Worm (Caenorhabditis elegans): Measurements from ENCODE around the gene mecr-1.
A peak's percentile ranks its signal among the peaks of the same experiment; 100 is the strongest.

Gene mecr-1

DNA sequence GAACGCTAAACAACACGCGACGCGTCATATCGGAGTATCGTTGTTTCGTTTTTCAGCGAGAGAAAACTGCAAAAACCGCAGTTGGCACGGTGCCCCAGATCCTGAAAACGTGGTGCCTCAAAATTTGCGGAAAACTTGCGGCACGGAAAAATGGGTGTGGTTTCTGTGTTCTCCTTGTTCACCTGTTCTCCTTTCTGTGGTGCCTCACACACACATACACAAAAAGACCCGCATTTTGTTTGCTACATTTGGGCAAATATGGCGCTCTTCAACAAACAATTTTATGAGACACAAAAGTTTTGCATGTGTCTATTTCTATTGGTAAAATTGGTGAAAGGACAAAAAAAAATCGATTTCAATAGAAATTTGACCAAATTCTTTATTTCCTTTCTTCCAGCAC is 11.7 kb upstream of the mecr-1 start:
- TF ChIP-seq fkh-4 (tag; optimal IDR thresholded peaks at IDR 0.05; ENCODE audit: borderline replicate concordance) (no peak), efl-1 (optimal IDR thresholded peaks at IDR 0.05) (peak in 1 of 2 experiments; percentile 8), efl-1 (GFP tag; optimal IDR thresholded peaks at IDR 0.05 in 1 of 2) (no peak), sox-4 (tag; optimal IDR thresholded peaks at IDR 0.05) (no peak), nhr-85 (tag) (no peak), mab-9 (GFP tag; IDR thresholded peaks at IDR 0.05) (no peak), C16A3.4 (tag; optimal IDR thresholded peaks at IDR 0.05) (no peak), ceh-82 (tag; optimal IDR thresholded peaks at IDR 0.05) (no peak)

ce11 chrII:13196689-13197280 is 9.7 kb upstream of the mecr-1 start:
- TF ChIP-seq nhr-28 (tag; optimal IDR thresholded peaks at IDR 0.05): no peak
- peak; percentile 8 for TF ChIP-seq rnt-1 (tag; optimal IDR thresholded peaks at IDR 0.05)
- peak in 1 of 3 experiments; percentile 28 for TF ChIP-seq dpl-1 (GFP tag; optimal IDR thresholded peaks at IDR 0.05)
- no peak for TF ChIP-seq tlp-1 (tag; optimal IDR thresholded peaks at IDR 0.05)
- TF ChIP-seq snu-23 (GFP tag; optimal IDR thresholded peaks at IDR 0.05): peak; percentile 3
- peak; percentile 33 for TF ChIP-seq mep-1 (tag; optimal IDR thresholded peaks at IDR 0.05)
- no peak for TF ChIP-seq blmp-1 (tag; optimal IDR thresholded peaks at IDR 0.05)
- no peak for TF ChIP-seq irx-1 (tag; optimal IDR thresholded peaks at IDR 0.05)
- no peak for TF ChIP-seq nhr-77 (tag; optimal IDR thresholded peaks at IDR 0.05)
- no peak for TF ChIP-seq mab-9 (GFP tag; IDR thresholded peaks at IDR 0.05)
- TF ChIP-seq swsn-7 (tag; optimal IDR thresholded peaks at IDR 0.05): peak; percentile 18
- peak; percentile 9 to 27 for TF ChIP-seq lin-35 (GFP tag; optimal IDR thresholded peaks at IDR 0.05)
- TF ChIP-seq ceh-63 (GFP tag; optimal IDR thresholded peaks at IDR 0.05): no peak
- TF ChIP-seq ceh-90 (tag; optimal IDR thresholded peaks at IDR 0.05): no peak
- TF ChIP-seq alr-1 (tag; optimal IDR thresholded peaks at IDR 0.05; ENCODE audit: borderline replicate concordance): no peak
- TF ChIP-seq nhr-237 (tag; optimal IDR thresholded peaks at IDR 0.05): no peak
- peak; percentile 68 for TF ChIP-seq fos-1 (tag; optimal IDR thresholded peaks at IDR 0.05)
- peak; percentile 1 for TF ChIP-seq nhr-71 (tag; optimal IDR thresholded peaks at IDR 0.05)
- no peak for TF ChIP-seq skn-1 (tag; optimal IDR thresholded peaks at IDR 0.05)
- peak; percentile 10 for TF ChIP-seq nhr-90 (tag; optimal IDR thresholded peaks at IDR 0.05; ENCODE audit: poor library complexity)
- peak; percentile 26 to 49 for TF ChIP-seq efl-1 (optimal IDR thresholded peaks at IDR 0.05)
- peak; percentile 6 to 93 for TF ChIP-seq efl-1 (GFP tag; optimal IDR thresholded peaks at IDR 0.05 in 1 of 2)
- TF ChIP-seq jun-1 (tag; optimal IDR thresholded peaks at IDR 0.05): peak; percentile 8
- peak; percentile 33 for TF ChIP-seq nhr-85 (tag)
- peak; percentile 37 for TF ChIP-seq lin-14 (GFP tag; optimal IDR thresholded peaks at IDR 0.05)

ce11 chrII:13195706-13196417 is 8.7 kb upstream of the mecr-1 start:
- no peak for TF ChIP-seq ceh-8 (GFP tag; optimal IDR thresholded peaks at IDR 0.05)
- peak; percentile 17 for TF ChIP-seq nhr-90 (tag; optimal IDR thresholded peaks at IDR 0.05; ENCODE audit: poor library complexity)

DNA sequence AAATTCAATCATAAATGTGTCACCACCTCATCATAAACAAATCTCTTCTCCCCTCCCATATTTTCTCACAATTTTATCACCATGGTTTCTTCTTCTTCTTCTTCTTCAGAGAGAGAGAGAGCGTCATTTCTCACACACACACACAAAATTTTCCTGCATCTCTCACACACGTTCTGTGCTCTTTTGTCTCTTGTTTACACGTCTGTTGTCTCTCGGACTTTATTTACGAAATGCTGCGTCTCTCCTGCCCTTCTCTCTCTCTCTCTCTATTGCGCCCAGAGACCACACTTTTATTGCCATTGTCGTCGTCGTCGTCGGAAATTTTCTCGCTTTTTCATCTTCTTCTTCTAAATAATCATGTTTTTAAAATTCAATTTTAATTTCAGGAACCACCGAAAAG is 8.0 kb upstream of the mecr-1 start, which contains the start of gene lec-1:
Gene lec-1, plus strand, starts transcription at position 387 of the 400 bp plus-strand sequence.
- TF ChIP-seq unc-86 (tag; optimal IDR thresholded peaks at IDR 0.05) (peak; percentile 13), vab-15 (tag; optimal IDR thresholded peaks at IDR 0.05) (no peak), jun-1 (tag; optimal IDR thresholded peaks at IDR 0.05) (peak; percentile 8), ztf-4 (tag; optimal IDR thresholded peaks at IDR 0.05) (no peak), lin-13 (GFP tag; optimal IDR thresholded peaks at IDR 0.05) (no peak), lin-35 (GFP tag; optimal IDR thresholded peaks at IDR 0.05) (peak; percentile 49 to 52), mdl-1 (tag; optimal IDR thresholded peaks at IDR 0.05) (peak in 1 of 2 experiments; percentile 18), lir-3 (tag; optimal IDR thresholded peaks at IDR 0.05; ENCODE audit: poor library complexity) (peak; percentile 7), sptf-1 (tag; optimal IDR thresholded peaks at IDR 0.05) (no peak), zag-1 (tag; optimal IDR thresholded peaks at IDR 0.05) (peak; percentile 15), nhr-11 (tag; optimal IDR thresholded peaks at IDR 0.05) (no peak), nhr-76 (tag; optimal IDR thresholded peaks at IDR 0.05) (no peak), skn-1 (tag; optimal IDR thresholded peaks at IDR 0.05) (peak; percentile 12), blmp-1 (tag; optimal IDR thresholded peaks at IDR 0.05) (peak; percentile 41), lin-14 (GFP tag; optimal IDR thresholded peaks at IDR 0.05) (peak; percentile 90), zip-4 (GFP tag; optimal IDR thresholded peaks at IDR 0.05) (no peak), fkh-8 (tag; optimal IDR thresholded peaks at IDR 0.05) (peak; percentile 50), ets-5 (GFP tag; IDR thresholded peaks at IDR 0.05) (no peak), ceh-82 (tag; optimal IDR thresholded peaks at IDR 0.05) (peak in 2 of 3 experiments; percentile 9 to 69), efl-1 (optimal IDR thresholded peaks at IDR 0.05) (peak; percentile 64 to 77), efl-1 (GFP tag; optimal IDR thresholded peaks at IDR 0.05 in 1 of 2) (peak; percentile 15 to 50), mef-2 (tag; optimal IDR thresholded peaks at IDR 0.05) (no peak), lsy-2 (tag; optimal IDR thresholded peaks at IDR 0.05) (peak; percentile 16 to 73), nhr-47 (tag; optimal IDR thresholded peaks at IDR 0.05) (peak; percentile 55)
